Comparison of ENCODE assay signal across 2 worm cellular contexts in the genomic region with DNA sequence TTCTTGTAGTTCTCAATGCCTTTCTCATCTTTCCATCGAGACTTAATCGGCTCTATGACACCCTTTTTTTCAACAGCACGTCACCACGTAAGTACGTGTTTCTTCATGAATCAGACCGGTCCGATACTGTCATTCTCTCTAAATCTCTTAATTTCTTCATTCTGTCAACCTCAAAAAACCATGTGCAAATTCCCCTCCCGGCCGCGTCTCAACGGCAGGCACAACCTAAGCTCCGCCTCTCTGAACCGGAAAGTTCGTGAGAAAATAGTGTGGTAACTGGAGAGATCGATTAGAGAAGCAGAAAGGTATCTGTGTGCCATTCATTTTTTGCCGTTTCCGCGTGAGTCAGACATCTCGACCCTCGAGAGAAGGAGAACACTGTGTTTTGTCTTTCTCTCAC.
A peak's percentile ranks its signal among the peaks of the same experiment; 100 is the strongest.
TF ChIP-seq lines count a peak whose summit lies in the region.

TSS of gene nas-8 (plus strand) at position 301 of the 400 bp plus-strand sequence.

TF ChIP-seq in whole organism, L1 larva, 84 proteins besides CTCF, POLR2A, EP300 and RAD21:
- no peak for TF ChIP-seq lin-39 (tag; optimal IDR thresholded peaks at IDR 0.05; lab: Kevin White, UChicago)
- TF ChIP-seq zip-4 (GFP tag; optimal IDR thresholded peaks at IDR 0.05; lab: Kevin White, UChicago), result no peak
- peak; percentile 11 for TF ChIP-seq snu-23 (GFP tag; optimal IDR thresholded peaks at IDR 0.05; lab: Kevin White, UChicago)
TF ChIP-seq in whole organism, L1 larva: peak in this region for 1.

TF ChIP-seq in whole organism, L2 larva, 48 proteins besides CTCF, POLR2A, EP300 and RAD21:
- TF ChIP-seq nhr-12 (tag; optimal IDR thresholded peaks at IDR 0.05; lab: Kevin White, UChicago) (no peak), fos-1 (tag; optimal IDR thresholded peaks at IDR 0.05; lab: Kevin White, UChicago) (peak; percentile 11)

Comparison
In these comparisons a context has a peak if more than half of its experiments do, and no peak if none do; other contexts are left out.
1. Of the 22 proteins assayed by ChIP-seq in both whole organism, L1 larva and whole organism, L2 larva: peak only in whole organism, L1 larva: none; only in whole organism, L2 larva: fos-1; in both: none; in neither: 21.